Worm (Caenorhabditis elegans): ENCODE results near the gene C02B10.4.
"Not testable (repeated sequence)": the region's sequence is repeated elsewhere in the genome, so short reads cannot be mapped to it uniquely, and the experiment has no call there.

C02B10.4 gene

ce11 chrIV:5054297-5054696 lies 37.1 kb upstream of the C02B10.4 start:
- TF ChIP-seq ztf-25 (GFP tag; IDR thresholded peaks at IDR 0.05) (no peak), F22D6.2 (tag; optimal IDR thresholded peaks at IDR 0.05) (no peak), D2030.7 (GFP tag; IDR thresholded peaks at IDR 0.05) (no peak), F33H1.4 (GFP tag; IDR thresholded peaks at IDR 0.05) (no peak), hlh-12 (tag; optimal IDR thresholded peaks at IDR 0.05) (no peak), dpl-1 (GFP tag; optimal IDR thresholded peaks at IDR 0.05) (no peak), lsl-1 (GFP tag; optimal IDR thresholded peaks at IDR 0.05) (no peak), akir-1 (GFP tag; optimal IDR thresholded peaks at IDR 0.05) (no peak), pha-4 (tag; optimal IDR thresholded peaks at IDR 0.05) (no peak), egl-44 (GFP tag; IDR thresholded peaks at IDR 0.05) (no peak), F55B11.4 (tag; optimal IDR thresholded peaks at IDR 0.05; ENCODE audit: borderline replicate concordance, insufficient read depth) (no peak), ztf-26 (tag; optimal IDR thresholded peaks at IDR 0.05) (no peak), die-1 (tag; optimal IDR thresholded peaks at IDR 0.05) (no peak), ets-4 (GFP tag; optimal IDR thresholded peaks at IDR 0.05) (no peak), gei-17 (GFP tag; optimal IDR thresholded peaks at IDR 0.05) (no peak)

DNA sequence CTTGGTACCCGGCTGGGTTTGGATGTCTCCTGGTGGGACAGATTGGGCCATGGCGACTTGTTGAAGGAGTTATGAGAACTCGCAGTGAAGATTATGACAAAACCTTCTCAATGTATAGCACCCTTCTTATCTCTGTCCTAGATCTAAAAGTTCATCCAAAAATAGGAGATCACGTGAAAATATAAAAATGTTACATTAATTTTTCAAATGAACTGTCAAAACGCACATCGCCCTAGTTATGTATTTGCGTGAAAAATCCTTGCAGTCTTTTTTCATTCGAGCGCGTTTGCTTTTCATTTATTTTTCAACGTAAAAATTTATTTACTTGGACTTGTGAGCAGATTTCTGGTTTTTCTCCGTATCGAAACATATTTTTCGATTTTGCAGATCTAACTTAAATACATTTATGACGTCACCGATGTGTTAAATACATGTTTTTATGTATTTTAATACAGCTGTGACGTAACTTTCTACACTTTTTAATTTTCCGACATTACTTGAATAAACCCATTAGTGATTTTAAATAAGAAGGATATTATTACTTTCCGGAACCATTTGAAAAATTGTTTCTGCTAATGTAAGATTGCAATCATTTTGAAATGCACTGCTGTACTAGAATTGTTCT lies 35.3 kb upstream of the C02B10.4 start, which contains the start of gene msp-55:
Gene msp-55 (minus strand): TSS at position 51 of the 625 bp plus-strand sequence.
- TF ChIP-seq ztf-26 (tag; optimal IDR thresholded peaks at IDR 0.05) (no peak), ceh-27 (GFP tag; optimal IDR thresholded peaks at IDR 0.05) (no peak), cebp-2 (GFP tag; IDR thresholded peaks at IDR 0.05) (no peak), nhr-179 (tag; optimal IDR thresholded peaks at IDR 0.05) (no peak), madf-3 (GFP tag; IDR thresholded peaks at IDR 0.05) (no peak), ekl-4 (GFP tag; IDR thresholded peaks at IDR 0.05) (no peak), athp-1 (tag; optimal IDR thresholded peaks at IDR 0.05) (no peak)

- TF ChIP-seq snpc-1.3 (tag; optimal IDR thresholded peaks at IDR 0.05; ENCODE audit: insufficient read depth) (no peak), hrde-1 (tag; optimal IDR thresholded peaks at IDR 0.05; ENCODE audit: borderline replicate concordance) (no peak)
Observed at ce11 chrIV:5060984-5061383, 30.4 kb upstream of the C02B10.4 start, which contains the start of gene C09B9.7. Gene C09B9.7 (minus strand): TSS chrIV:5061084.

DNA sequence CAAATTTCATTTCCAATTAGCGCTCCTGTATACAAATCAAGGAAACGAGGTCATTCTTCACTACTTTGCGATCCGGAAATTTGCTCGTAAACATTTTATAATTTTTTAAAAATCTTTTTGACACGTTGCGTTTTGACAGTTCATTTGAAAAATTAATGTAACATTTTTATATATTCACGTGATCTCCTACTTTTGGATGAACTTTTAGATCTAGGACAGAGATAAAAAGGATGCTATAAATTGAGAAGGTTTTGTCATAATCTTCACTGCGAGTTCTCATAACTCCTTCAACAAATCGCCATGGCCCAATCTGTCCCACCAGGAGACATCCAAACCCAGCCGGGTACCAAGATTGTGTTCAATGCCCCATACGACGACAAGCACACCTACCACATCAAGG lies 29.1 kb upstream of the C02B10.4 start, which contains the start of gene msp-57:
Gene msp-57 (plus strand): TSS at position 301 of the 400 bp plus-strand sequence.
- not testable (repeated sequence) for TF ChIP-seq hlh-12 (tag; optimal IDR thresholded peaks at IDR 0.05); lir-1 (GFP tag; conservative IDR thresholded peaks at IDR 0.05); pbrm-1 (GFP tag; IDR thresholded peaks at IDR 0.05)

- peak; percentile 5 for TF ChIP-seq repo-1 (tag; optimal IDR thresholded peaks at IDR 0.05)
- no peak for TF ChIP-seq B0035.1 (tag; optimal IDR thresholded peaks at IDR 0.05)
- peak; percentile 72 for TF ChIP-seq ama-1 (optimal IDR thresholded peaks at IDR 0.05)
- TF ChIP-seq ama-1 (GFP tag; optimal IDR thresholded peaks at IDR 0.05), result no peak
- TF ChIP-seq lsl-1 (GFP tag; optimal IDR thresholded peaks at IDR 0.05), result peak; percentile 29
- TF ChIP-seq D2030.7 (GFP tag; IDR thresholded peaks at IDR 0.05), result peak; percentile 87
- no peak for TF ChIP-seq Y53G8AR.9 (GFP tag; conservative IDR thresholded peaks at IDR 0.05)
- peak; percentile 54; the same call in 1 of the 2 replicates for TF ChIP-seq rcor-1 (GFP tag; IDR thresholded peaks at IDR 0.05)
- TF ChIP-seq F33H1.4 (GFP tag; IDR thresholded peaks at IDR 0.05), result peak; percentile 38
- TF ChIP-seq Y67H2A.10 (GFP tag; conservative IDR thresholded peaks at IDR 0.05), result 0 out of 2 replicates have a peak, but pooled peaks have one; percentile 7
- TF ChIP-seq hsf-1 (GFP tag; IDR thresholded peaks at IDR 0.05), result peak; percentile 50; the same call in 1 of the 2 replicates
- TF ChIP-seq madf-6 (GFP tag; IDR thresholded peaks at IDR 0.05), result peak; percentile 63
- TF ChIP-seq F55B11.4 (tag; optimal IDR thresholded peaks at IDR 0.05; ENCODE audit: borderline replicate concordance, insufficient read depth), result no peak
- TF ChIP-seq lin-54 (GFP tag; optimal IDR thresholded peaks at IDR 0.05), result peak; percentile 24
- peak; percentile 93 for TF ChIP-seq snpc-1.1 (tag; optimal IDR thresholded peaks at IDR 0.05; ENCODE audit: insufficient read depth)
- TF ChIP-seq chd-7 (tag; optimal IDR thresholded peaks at IDR 0.05), result no peak
- TF ChIP-seq sea-2 (GFP tag; IDR thresholded peaks at IDR 0.05), result no peak
- peak; percentile 74 for TF ChIP-seq him-1 (tag; optimal IDR thresholded peaks at IDR 0.05)
- peak; percentile 95 for TF ChIP-seq attf-6 (GFP tag; IDR thresholded peaks at IDR 0.05)
- TF ChIP-seq B0336.3 (GFP tag; IDR thresholded peaks at IDR 0.05), result no peak
Observed at ce11 chrIV:5063297-5063696, 28.1 kb upstream of the C02B10.4 start.

All from whole organism, young adult.